Worm (Caenorhabditis elegans): ENCODE data around the gene nhr-6.

Gene nhr-6

DNA sequence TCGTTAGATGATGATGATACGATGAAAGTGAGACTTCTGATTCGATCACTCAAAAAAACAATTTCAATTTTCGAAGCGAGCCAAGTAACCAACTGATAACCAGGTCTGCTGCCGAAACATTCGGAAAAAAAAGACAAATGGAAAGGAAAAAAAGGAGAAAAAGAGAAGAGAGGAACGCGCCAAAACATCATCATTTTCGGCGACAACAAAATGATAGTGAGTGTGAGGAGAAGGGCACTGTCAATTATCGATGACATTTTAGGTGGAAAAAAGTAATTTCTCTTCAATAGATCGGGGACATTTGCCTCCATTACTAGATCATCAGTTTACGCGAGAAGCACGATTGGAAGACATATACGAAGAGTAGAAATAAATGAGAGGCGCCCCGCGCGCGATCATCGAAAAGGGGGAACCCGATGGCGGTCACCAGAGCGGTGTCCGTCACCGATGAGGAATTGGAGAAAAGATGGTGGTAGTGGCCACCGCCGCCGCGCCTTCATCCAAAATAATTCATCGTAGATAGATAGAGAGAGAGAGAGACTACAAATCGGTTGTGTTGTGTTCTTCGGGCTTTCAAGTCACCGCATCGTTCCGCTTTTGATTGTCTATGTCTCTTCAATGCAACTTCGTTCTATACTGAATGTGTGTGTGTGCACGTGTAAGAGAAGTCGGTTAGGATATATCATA, 48.0 kb downstream of the nhr-6 start:
- no peak for TF ChIP-seq D1046.2 (GFP tag; IDR thresholded peaks at IDR 0.05)
- no peak for TF ChIP-seq unc-130 (GFP tag; optimal IDR thresholded peaks at IDR 0.05)
- TF ChIP-seq jun-1 (tag; optimal IDR thresholded peaks at IDR 0.05): no peak
- no peak for TF ChIP-seq ceh-32 (tag; optimal IDR thresholded peaks at IDR 0.05; ENCODE audit: poor library complexity)
- 0 out of 2 replicates have a peak, but pooled peaks have one; percentile 24 for TF ChIP-seq hmg-1.1 (GFP tag; IDR thresholded peaks at IDR 0.05)
- no peak for TF ChIP-seq tag-97 (GFP tag; IDR thresholded peaks at IDR 0.05)
- peak; percentile 41 for TF ChIP-seq hlh-11 (tag; optimal IDR thresholded peaks at IDR 0.05)
- peak; percentile 9 to 80 for TF ChIP-seq mdl-1 (tag; optimal IDR thresholded peaks at IDR 0.05)
- no peak for TF ChIP-seq daf-16 (GFP tag; optimal IDR thresholded peaks at IDR 0.05)
- TF ChIP-seq daf-16 (tag; optimal IDR thresholded peaks at IDR 0.05): peak; percentile 65
- TF ChIP-seq lin-15B (tag; optimal IDR thresholded peaks at IDR 0.05): no peak
- peak; percentile 63 for TF ChIP-seq dmd-6 (GFP tag; IDR thresholded peaks at IDR 0.05)
- no peak for TF ChIP-seq zfp-3 (GFP tag; conservative IDR thresholded peaks at IDR 0.05)
- TF ChIP-seq hlh-30 (tag; optimal IDR thresholded peaks at IDR 0.05; ENCODE audit: insufficient read depth): no peak
- TF ChIP-seq ZK337.2 (GFP tag; IDR thresholded peaks at IDR 0.05): no peak
- TF ChIP-seq mep-1 (tag; optimal IDR thresholded peaks at IDR 0.05): peak; percentile 23
- no peak for TF ChIP-seq daf-8 (GFP tag; IDR thresholded peaks at IDR 0.05)
- no peak for TF ChIP-seq nhr-76 (tag; optimal IDR thresholded peaks at IDR 0.05)
- no peak for TF ChIP-seq lim-7 (GFP tag; IDR thresholded peaks at IDR 0.05)
- no peak for TF ChIP-seq ceh-44 (GFP tag; IDR thresholded peaks at IDR 0.05)
- TF ChIP-seq arid-1 (GFP tag; conservative IDR thresholded peaks at IDR 0.05): no peak
- no peak for TF ChIP-seq nhr-6 (tag; optimal IDR thresholded peaks at IDR 0.05)
- TF ChIP-seq hif-1 (tag; optimal IDR thresholded peaks at IDR 0.05): no peak
- TF ChIP-seq aha-1 (tag): no peak
- peak; percentile 30 for TF ChIP-seq pqm-1 (tag; optimal IDR thresholded peaks at IDR 0.05)
- TF ChIP-seq egl-27 (tag; optimal IDR thresholded peaks at IDR 0.05): no peak
- TF ChIP-seq Y48G9A.11 (GFP tag; IDR thresholded peaks at IDR 0.05): no peak
- TF ChIP-seq mxl-3 (GFP tag; optimal IDR thresholded peaks at IDR 0.05): peak; percentile 61
- no peak for TF ChIP-seq ztf-7 (tag; optimal IDR thresholded peaks at IDR 0.05)
- TF ChIP-seq nhr-102 (tag; optimal IDR thresholded peaks at IDR 0.05): no peak
- TF ChIP-seq Y105C5A.15 (GFP tag; IDR thresholded peaks at IDR 0.05): no peak
- no peak for TF ChIP-seq lir-3 (tag; optimal IDR thresholded peaks at IDR 0.05)
- TF ChIP-seq madf-9 (GFP tag; conservative IDR thresholded peaks at IDR 0.05): no peak; the same call in 1 of the 2 replicates
- TF ChIP-seq F26F4.8 (GFP tag; conservative IDR thresholded peaks at IDR 0.05): no peak
- TF ChIP-seq cey-2 (tag; optimal IDR thresholded peaks at IDR 0.05; ENCODE audit: borderline replicate concordance, insufficient read depth): no peak
- TF ChIP-seq sdz-12 (GFP tag; optimal IDR thresholded peaks at IDR 0.05): no peak
- TF ChIP-seq attf-4 (tag; optimal IDR thresholded peaks at IDR 0.05): no peak
- peak; percentile 90 for TF ChIP-seq nhr-28 (tag; optimal IDR thresholded peaks at IDR 0.05)
- no peak for TF ChIP-seq dmd-8 (GFP tag; IDR thresholded peaks at IDR 0.05)
- no peak for TF ChIP-seq vab-7 (GFP tag; IDR thresholded peaks at IDR 0.05)
- TF ChIP-seq tra-1 (GFP tag; IDR thresholded peaks at IDR 0.05): no peak
- TF ChIP-seq aly-2 (tag; optimal IDR thresholded peaks at IDR 0.05): no peak
- peak; percentile 37 for TF ChIP-seq dve-1 (tag; optimal IDR thresholded peaks at IDR 0.05; ENCODE audit: insufficient read depth)
- no peak for TF ChIP-seq Y5F2A.4 (GFP tag; optimal IDR thresholded peaks at IDR 0.05)

Data from whole organism, L4 larva.